Fruit fly (Drosophila melanogaster) whole organism, adult: Measurements from ENCODE around the gene Acsf2.
A peak's percentile ranks its signal among the peaks of the same experiment; 100 is the strongest.

Source experiments
- CG11617 ChIP-seq: fragments of 200-800 bp; sonication (Bioruptor generic); optimal IDR thresholded peaks from 2 replicates; lab custom pipeline; 2017; ENCODE audit warnings: mild to moderate bottlenecking, missing biosample characterization, missing genetic modification reagents, missing genetic modification characterization
- CG12768 ChIP-seq: fragments of 200-800 bp; sonication (Bioruptor generic); optimal IDR thresholded peaks from 2 replicates; lab custom pipeline; 2017; ENCODE audit warnings: missing biosample characterization, missing genetic modification characterization, mild to moderate bottlenecking, moderate library complexity, missing genetic modification reagents
- CG14711 ChIP-seq: fragments of 200-800 bp; sonication (Bioruptor generic); optimal IDR thresholded peaks from 2 replicates; lab custom pipeline; 2018; ENCODE audit warnings: missing biosample characterization, mild to moderate bottlenecking, missing genetic modification characterization, moderate library complexity
- CG1620 ChIP-seq: fragments of 200-800 bp; sonication (Bioruptor generic); optimal IDR thresholded peaks from 2 replicates; lab custom pipeline; 2016; ENCODE audit warnings: missing biosample characterization, missing genetic modification characterization
- CG33017 ChIP-seq: fragments of 200-800 bp; sonication (Bioruptor generic); optimal IDR thresholded peaks from 2 replicates; lab custom pipeline; 2018; ENCODE audit warnings: missing biosample characterization, mild to moderate bottlenecking, missing genetic modification characterization, moderate library complexity
- CG5204 ChIP-seq: fragments of 200-800 bp; sonication (Bioruptor generic); optimal IDR thresholded peaks from 2 replicates; lab custom pipeline; 2016; ENCODE audit warnings: missing biosample characterization, missing genetic modification characterization
- CG7045 ChIP-seq: fragments of 200-800 bp; sonication (Bioruptor generic); optimal IDR thresholded peaks from 2 replicates; lab custom pipeline; 2017; ENCODE audit warnings: missing biosample characterization, mild to moderate bottlenecking, missing genetic modification characterization
- CG7101 ChIP-seq: fragments of 200-800 bp; sonication (Bioruptor generic); optimal IDR thresholded peaks from 2 replicates; lab custom pipeline; 2018; ENCODE audit warnings: missing biosample characterization, mild to moderate bottlenecking, missing genetic modification characterization, moderate library complexity
- Clk ChIP-seq: fragments of 200-800 bp; sonication (Bioruptor generic); optimal IDR thresholded peaks from 2 replicates; lab custom pipeline; 2017; ENCODE audit warnings: missing biosample characterization, missing genetic modification characterization
- Crg-1 ChIP-seq: fragments of 200-800 bp; sonication (Bioruptor generic); optimal IDR thresholded peaks from 2 replicates; lab custom pipeline; 2016; ENCODE audit warnings: missing biosample characterization, missing genetic modification characterization
- Hr96 ChIP-seq: fragments of 200-800 bp; sonication (Bioruptor generic); optimal IDR thresholded peaks from 2 replicates; lab custom pipeline; 2016; ENCODE audit warnings: missing biosample characterization, missing genetic modification characterization
- Mnt ChIP-seq: fragments of 200-800 bp; sonication (Bioruptor generic); optimal IDR thresholded peaks from 2 replicates; lab custom pipeline; 2016; ENCODE audit warnings: missing biosample characterization, mild to moderate bottlenecking, missing genetic modification characterization
- bab1 ChIP-seq: fragments of 200-800 bp; sonication (Bioruptor generic); optimal IDR thresholded peaks from 3 replicates; lab custom pipeline; 2019; ENCODE audit warnings: missing biosample characterization, mild to moderate bottlenecking, missing genetic modification characterization, moderate library complexity
- cic ChIP-seq: fragments of 200-800 bp; sonication (Bioruptor generic); optimal IDR thresholded peaks from 2 replicates; lab custom pipeline; 2017; ENCODE audit warnings: missing biosample characterization, mild to moderate bottlenecking, missing genetic modification characterization, moderate library complexity
- cnc ChIP-seq, 2 experiments: fragments of >200 bp; optimal IDR thresholded peaks; 2 replicates each; lab custom pipeline; 2017
- kay ChIP-seq: fragments of 200-800 bp; sonication (Bioruptor generic); peaks from one replicate; lab custom pipeline; 2016; ENCODE audit warnings: missing biosample characterization, missing genetic modification characterization, borderline replicate concordance
- ovo ChIP-seq: fragments of 200-800 bp; sonication (Bioruptor generic); optimal IDR thresholded peaks from 2 replicates; lab custom pipeline; 2016; ENCODE audit warnings: missing biosample characterization, missing genetic modification characterization
- pad ChIP-seq: fragments of 200-800 bp; sonication (Bioruptor generic); optimal IDR thresholded peaks from 3 replicates; lab custom pipeline; 2017; ENCODE audit warnings: missing biosample characterization, missing genetic modification characterization, mild to moderate bottlenecking, moderate library complexity, missing genetic modification reagents
- tj ChIP-seq: fragments of 200-800 bp; sonication (Bioruptor generic); optimal IDR thresholded peaks from 3 replicates; lab custom pipeline; 2017; ENCODE audit warnings: missing biosample characterization, mild to moderate bottlenecking, missing genetic modification characterization, moderate library complexity
- toe ChIP-seq: fragments of 200-800 bp; sonication (Bioruptor generic); optimal IDR thresholded peaks from 2 replicates; lab custom pipeline; 2016; ENCODE audit warnings: missing biosample characterization, missing genetic modification characterization

The Acsf2 gene

dm6 chr2L:5297289-5297960 is 44.6 kb downstream of the Acsf2 start:
- no peak for TF ChIP-seq tj (GFP tag; lab: Kevin White, UChicago)
- no peak for TF ChIP-seq Hr96 (GFP tag; lab: Kevin White, UChicago)
- TF ChIP-seq CG7101 (tag; lab: Kevin White, UChicago) = no peak
- peak; percentile 37 for TF ChIP-seq kay (GFP tag; lab: Kevin White, UChicago)

- no peak for TF ChIP-seq CG11617 (GFP tag; lab: Kevin White, UChicago)
- TF ChIP-seq tj (GFP tag; lab: Kevin White, UChicago) = peak; percentile 54
- no peak for TF ChIP-seq CG7045 (GFP tag; lab: Kevin White, UChicago)
- no peak for TF ChIP-seq cic
- TF ChIP-seq Mnt = no peak
These were observed 45.3 kb downstream of the Acsf2 start for dm6 chr2L:5296672-5297288.

dm6 chr2L:5295245-5295572 is 46.8 kb downstream of the Acsf2 start:
- TF ChIP-seq CG7101 (tag; lab: Kevin White, UChicago) = no peak
- TF ChIP-seq toe = no peak
- no peak for TF ChIP-seq CG1620
- no peak for TF ChIP-seq CG33017 (tag; lab: Kevin White, UChicago)
- no peak for TF ChIP-seq Hr96 (GFP tag; lab: Kevin White, UChicago)
- no peak for TF ChIP-seq CG5204
- no peak for TF ChIP-seq tj (GFP tag; lab: Kevin White, UChicago)
- TF ChIP-seq cnc (optimal IDR thresholded peaks at IDR 0.05; lab: Kevin White, UChicago) = no peak
- TF ChIP-seq cic = no peak
- TF ChIP-seq CG12768 (GFP tag; lab: Kevin White, UChicago) = no peak
- TF ChIP-seq Mnt = no peak
- TF ChIP-seq Crg-1 (GFP tag; lab: Kevin White, UChicago) = no peak
- no peak for TF ChIP-seq Clk (GFP tag; lab: Kevin White, UChicago)
- no peak for TF ChIP-seq ovo (GFP tag; lab: Kevin White, UChicago)
- no peak for TF ChIP-seq kay (GFP tag; lab: Kevin White, UChicago)
- TF ChIP-seq CG7045 (GFP tag; lab: Kevin White, UChicago) = no peak

- no peak for TF ChIP-seq pad (GFP tag; lab: Kevin White, UChicago)
- TF ChIP-seq CG1620 = no peak
- TF ChIP-seq CG14711 (tag; lab: Kevin White, UChicago) = no peak
- TF ChIP-seq cnc (optimal IDR thresholded peaks at IDR 0.05; lab: Kevin White, UChicago) = peak in 1 of 2 experiments; percentile 31
- peak; percentile 69 for TF ChIP-seq kay (GFP tag; lab: Kevin White, UChicago)
- peak; percentile 98 for TF ChIP-seq tj (GFP tag; lab: Kevin White, UChicago)
- no peak for TF ChIP-seq Crg-1 (GFP tag; lab: Kevin White, UChicago)
These were observed 47.4 kb downstream of the Acsf2 start for dm6 chr2L:5294392-5295244.

dm6 chr2L:5292977-5293513 is 49.0 kb downstream of the Acsf2 start:
- TF ChIP-seq cic = peak; percentile 71
- peak; percentile 55 for TF ChIP-seq CG1620
- peak; percentile 63 for TF ChIP-seq tj (GFP tag; lab: Kevin White, UChicago)
- peak; percentile 86 for TF ChIP-seq CG11617 (GFP tag; lab: Kevin White, UChicago)
- peak; percentile 80 for TF ChIP-seq Hr96 (GFP tag; lab: Kevin White, UChicago)
- peak; percentile 76 for TF ChIP-seq pad (GFP tag; lab: Kevin White, UChicago)
- TF ChIP-seq Clk (GFP tag; lab: Kevin White, UChicago) = peak; percentile 73
- no peak for TF ChIP-seq cnc (optimal IDR thresholded peaks at IDR 0.05; lab: Kevin White, UChicago)
- peak; percentile 81 for TF ChIP-seq toe
- TF ChIP-seq CG14711 (tag; lab: Kevin White, UChicago) = peak; percentile 85
- peak; percentile 85 for TF ChIP-seq CG5204
- TF ChIP-seq CG33017 (tag; lab: Kevin White, UChicago) = peak; percentile 92
- TF ChIP-seq Mnt = peak; percentile 68
- TF ChIP-seq Crg-1 (GFP tag; lab: Kevin White, UChicago) = peak; percentile 58
- peak; percentile 11 for TF ChIP-seq ovo (GFP tag; lab: Kevin White, UChicago)
- TF ChIP-seq kay (GFP tag; lab: Kevin White, UChicago) = peak; percentile 37
- peak; percentile 88 for TF ChIP-seq CG12768 (GFP tag; lab: Kevin White, UChicago)
- peak; percentile 90 for TF ChIP-seq CG7101 (tag; lab: Kevin White, UChicago)
- TF ChIP-seq bab1 (GFP tag; lab: Kevin White, UChicago) = peak; percentile 89
- peak; percentile 88 for TF ChIP-seq CG7045 (GFP tag; lab: Kevin White, UChicago)

dm6 chr2L:5292643-5292963 is 49.4 kb downstream of the Acsf2 start:
- peak; percentile 17 for TF ChIP-seq CG7045 (GFP tag; lab: Kevin White, UChicago)
- TF ChIP-seq ovo (GFP tag; lab: Kevin White, UChicago) = no peak
- peak; percentile 31 for TF ChIP-seq CG14711 (tag; lab: Kevin White, UChicago)
- TF ChIP-seq cic = no peak
- no peak for TF ChIP-seq Crg-1 (GFP tag; lab: Kevin White, UChicago)
- no peak for TF ChIP-seq CG5204
- no peak for TF ChIP-seq CG11617 (GFP tag; lab: Kevin White, UChicago)
- peak in 1 of 2 experiments; percentile 78 for TF ChIP-seq cnc (optimal IDR thresholded peaks at IDR 0.05; lab: Kevin White, UChicago)
